Fruit fly (Drosophila melanogaster) whole organism, embryonic: ENCODE results near the gene Zw.
A peak's percentile ranks its signal among the peaks of the same experiment; 100 is the strongest.

Experiments
- CG10147 ChIP-seq: fragments of 200-800 bp; sonication (Bioruptor generic); optimal IDR thresholded peaks from 2 replicates; lab custom pipeline; 2019; ENCODE audit warnings: missing biosample characterization, mild to moderate bottlenecking, missing genetic modification characterization, moderate library complexity
- CG10267 ChIP-seq: fragments of 200-800 bp; sonication (Bioruptor generic); optimal IDR thresholded peaks from 2 replicates; lab custom pipeline; 2018; ENCODE audit warnings: missing biosample characterization, mild to moderate bottlenecking, missing genetic modification characterization, moderate library complexity
- CG10431 ChIP-seq: fragments of 200-800 bp; sonication (Bioruptor generic); optimal IDR thresholded peaks from 3 replicates; lab custom pipeline; 2018; ENCODE audit warnings: missing biosample characterization, mild to moderate bottlenecking, missing genetic modification characterization
- CG11696 ChIP-seq: fragments of 200-800 bp; sonication (Bioruptor generic); IDR thresholded peaks from 2 replicates; pipeline ENCODE4 v1.3.6; 2022; ENCODE audit warnings: missing biosample characterization, missing genetic modification characterization
- CG11723 ChIP-seq: fragments of 200-800 bp; sonication (Bioruptor generic); optimal IDR thresholded peaks from 2 replicates; lab custom pipeline; 2017; ENCODE audit warnings: missing biosample characterization, mild to moderate bottlenecking, missing genetic modification characterization
- CG12104 ChIP-seq: fragments of 200-800 bp; sonication (Bioruptor generic); optimal IDR thresholded peaks from 3 replicates; lab custom pipeline; 2016; ENCODE audit warnings: missing biosample characterization, missing genetic modification characterization
- CG14667 ChIP-seq: fragments of 200-800 bp; sonication (Bioruptor generic); IDR thresholded peaks from 2 replicates; pipeline ENCODE4 v1.3.6; 2022; ENCODE audit warnings: missing biosample characterization, missing genetic modification characterization
- CG16779 ChIP-seq: fragments of 200-800 bp; sonication (Bioruptor generic); IDR thresholded peaks from 2 replicates; pipeline ENCODE4 v1.3.6; 2022; ENCODE audit warnings: missing biosample characterization, missing genetic modification characterization
- CG17359 ChIP-seq: fragments of 200-800 bp; sonication (Bioruptor generic); optimal IDR thresholded peaks from 3 replicates; lab custom pipeline; 2018; ENCODE audit warnings: missing biosample characterization, mild to moderate bottlenecking, missing genetic modification characterization, moderate library complexity
- CG1792 ChIP-seq: fragments of 200-800 bp; sonication (Bioruptor generic); optimal IDR thresholded peaks from 2 replicates; lab custom pipeline; 2016; ENCODE audit warnings: missing biosample characterization, missing genetic modification characterization
- CG2120 ChIP-seq: fragments of 200-800 bp; sonication (Bioruptor generic); optimal IDR thresholded peaks from 3 replicates; lab custom pipeline; 2016; ENCODE audit warnings: missing biosample characterization, missing genetic modification characterization
- CG2202 ChIP-seq: fragments of 200-800 bp; sonication (Bioruptor generic); optimal IDR thresholded peaks from 2 replicates; lab custom pipeline; 2018; ENCODE audit warnings: missing biosample characterization, mild to moderate bottlenecking, missing genetic modification characterization
- CG32772 ChIP-seq: fragments of 200-800 bp; sonication (Bioruptor generic); IDR thresholded peaks from 2 replicates; pipeline ENCODE4 v1.3.6; 2022; ENCODE audit warnings: missing biosample characterization, missing genetic modification characterization
- CG6272 ChIP-seq: fragments of 200-800 bp; sonication (Bioruptor generic); IDR thresholded peaks from 2 replicates; pipeline ENCODE4 v1.3.6; 2022; ENCODE audit warnings: missing biosample characterization, missing genetic modification characterization
- CG6683 ChIP-seq: fragments of 200-800 bp; sonication (Bioruptor generic); optimal IDR thresholded peaks from 2 replicates; lab custom pipeline; 2017; ENCODE audit warnings: missing biosample characterization, mild to moderate bottlenecking, missing genetic modification characterization, missing genetic modification reagents
- CG6689 ChIP-seq: fragments of 200-800 bp; sonication (Bioruptor generic); IDR thresholded peaks from 2 replicates; pipeline ENCODE4 v1.3.6; 2022; ENCODE audit warnings: missing biosample characterization, missing genetic modification characterization
- CG6813 ChIP-seq: fragments of 200-800 bp; sonication (Bioruptor generic); optimal IDR thresholded peaks from 2 replicates; lab custom pipeline; 2017; ENCODE audit warnings: missing biosample characterization, missing genetic modification characterization, mild to moderate bottlenecking, moderate library complexity, missing genetic modification reagents
- CG8359 ChIP-seq: fragments of 200-800 bp; sonication (Bioruptor generic); optimal IDR thresholded peaks from 2 replicates; lab custom pipeline; 2017; ENCODE audit warnings: missing biosample characterization, mild to moderate bottlenecking, missing genetic modification characterization, borderline replicate concordance
- CG9932 ChIP-seq: fragments of 200-800 bp; sonication (Bioruptor generic); IDR thresholded peaks from 2 replicates; pipeline ENCODE4 v1.3.6; 2022; ENCODE audit warnings: missing biosample characterization, missing genetic modification characterization
- Deaf1 ChIP-seq: fragments of 200-800 bp; optimal IDR thresholded peaks from 3 replicates; lab custom pipeline; 2019; ENCODE audit warnings: missing biosample characterization, mild to moderate bottlenecking, missing genetic modification characterization, moderate library complexity
- H2.0 ChIP-seq: fragments of 200-800 bp; sonication (Bioruptor generic); IDR thresholded peaks from 2 replicates; pipeline ENCODE4 v1.3.6; 2022; ENCODE audit warnings: missing biosample characterization, missing genetic modification characterization
- HHEX ChIP-seq: fragments of 200-800 bp; sonication (Bioruptor generic); optimal IDR thresholded peaks from 3 replicates; lab custom pipeline; 2017; ENCODE audit warnings: missing biosample characterization, mild to moderate bottlenecking, missing genetic modification characterization, missing genetic modification reagents
- Hand ChIP-seq: fragments of 200-800 bp; sonication (Bioruptor generic); optimal IDR thresholded peaks from 2 replicates; lab custom pipeline; 2017; ENCODE audit warnings: mild to moderate bottlenecking, missing biosample characterization, missing genetic modification reagents, missing genetic modification characterization
- HmgD ChIP-seq: fragments of 200-800 bp; sonication (Bioruptor generic); optimal IDR thresholded peaks from 3 replicates; lab custom pipeline; 2016; ENCODE audit warnings: missing biosample characterization, missing genetic modification characterization
- Hsf ChIP-seq: fragments of 200-800 bp; sonication (Bioruptor generic); optimal IDR thresholded peaks from 3 replicates; lab custom pipeline; 2016; ENCODE audit warnings: missing biosample characterization, missing genetic modification characterization
- Lim3 ChIP-seq: fragments of 200-800 bp; sonication (Bioruptor generic); IDR thresholded peaks from 2 replicates; pipeline ENCODE4 v1.3.6; 2022; ENCODE audit warnings: missing biosample characterization, missing genetic modification characterization
- MTF-1 ChIP-seq: fragments of 200-800 bp; sonication (Bioruptor generic); optimal IDR thresholded peaks from 2 replicates; lab custom pipeline; 2018; ENCODE audit warnings: missing biosample characterization, mild to moderate bottlenecking, missing genetic modification characterization, borderline replicate concordance
- Max ChIP-seq: fragments of 200-800 bp; sonication (Bioruptor generic); optimal IDR thresholded peaks from 2 replicates; lab custom pipeline; 2016; ENCODE audit warnings: missing biosample characterization, mild to moderate bottlenecking, missing genetic modification characterization
- Med ChIP-seq: fragments of 200-800 bp; sonication (Bioruptor generic); peaks from one replicate; lab custom pipeline; 2016; ENCODE audit warnings: missing biosample characterization, missing genetic modification characterization, mild to moderate bottlenecking, inconsistent platforms, moderate library complexity
- Meics ChIP-seq: fragments of 200-800 bp; sonication (Bioruptor generic); optimal IDR thresholded peaks from 2 replicates; lab custom pipeline; 2017; ENCODE audit warnings: missing biosample characterization, mild to moderate bottlenecking, missing genetic modification characterization
- NC2β ChIP-seq: fragments of 200-800 bp; sonication (Bioruptor generic); optimal IDR thresholded peaks from 2 replicates; lab custom pipeline; 2016; ENCODE audit warnings: missing biosample characterization, missing genetic modification characterization
- Xbp1 ChIP-seq: fragments of 200-800 bp; sonication (Bioruptor generic); optimal IDR thresholded peaks from 3 replicates; lab custom pipeline; 2016; ENCODE audit warnings: missing biosample characterization, mild to moderate bottlenecking, missing genetic modification characterization
- bbx ChIP-seq: fragments of 200-800 bp; sonication (Bioruptor generic); IDR thresholded peaks from 2 replicates; pipeline ENCODE4 v1.3.6; 2022; ENCODE audit warnings: missing biosample characterization, missing genetic modification characterization; ENCODE audit not compliant: partially characterized antibody
- cg ChIP-seq: fragments of 200-800 bp; sonication (Bioruptor generic); optimal IDR thresholded peaks from 3 replicates; lab custom pipeline; 2019; ENCODE audit warnings: missing biosample characterization, mild to moderate bottlenecking, missing genetic modification characterization, moderate library complexity
- crc ChIP-seq: fragments of 200-800 bp; sonication (Bioruptor generic); optimal IDR thresholded peaks from 2 replicates; lab custom pipeline; 2016; ENCODE audit warnings: missing biosample characterization, missing genetic modification characterization
- disco-r ChIP-seq: fragments of 200-800 bp; sonication (Bioruptor generic); optimal IDR thresholded peaks from 2 replicates; lab custom pipeline; 2016; ENCODE audit warnings: missing biosample characterization, missing genetic modification characterization
- emc ChIP-seq: fragments of 200-800 bp; sonication (Bioruptor generic); optimal IDR thresholded peaks from 2 replicates; lab custom pipeline; 2016; ENCODE audit warnings: missing biosample characterization, missing genetic modification characterization
- fd96Cb ChIP-seq: fragments of 200-800 bp; sonication (Bioruptor generic); optimal IDR thresholded peaks from 2 replicates; lab custom pipeline; 2018; ENCODE audit warnings: missing biosample characterization, mild to moderate bottlenecking, missing genetic modification characterization, moderate library complexity
- ftz-f1 ChIP-seq: fragments of 200-800 bp; sonication (Bioruptor generic); optimal IDR thresholded peaks from 2 replicates; lab custom pipeline; 2016; ENCODE audit warnings: missing biosample characterization, missing genetic modification characterization
- gfzf ChIP-seq: fragments of 200-800 bp; sonication (Bioruptor generic); optimal IDR thresholded peaks from 2 replicates; lab custom pipeline; 2016; ENCODE audit warnings: missing biosample characterization, mild to moderate bottlenecking, missing genetic modification characterization, moderate library complexity
- inv ChIP-seq: fragments of 200-800 bp; sonication (Bioruptor generic); IDR thresholded peaks from 2 replicates; pipeline ENCODE4 v1.3.6; 2022; ENCODE audit warnings: missing biosample characterization, missing genetic modification characterization; ENCODE audit not compliant: partially characterized antibody
- maf-S ChIP-seq: fragments of 200-800 bp; sonication (Bioruptor generic); optimal IDR thresholded peaks from 2 replicates; lab custom pipeline; 2016; ENCODE audit warnings: missing biosample characterization, missing genetic modification characterization
- nerfin-1 ChIP-seq: fragments of 200-800 bp; sonication (Bioruptor generic); optimal IDR thresholded peaks from 3 replicates; lab custom pipeline; 2019; ENCODE audit warnings: missing biosample characterization, mild to moderate bottlenecking, missing genetic modification characterization, moderate library complexity
- nom ChIP-seq: fragments of 200-800 bp; sonication (Bioruptor generic); optimal IDR thresholded peaks from 2 replicates; lab custom pipeline; 2017; ENCODE audit warnings: missing biosample characterization, missing genetic modification characterization, mild to moderate bottlenecking, moderate library complexity, missing genetic modification reagents
- odd ChIP-seq: fragments of 200-800 bp; sonication (Bioruptor generic); optimal IDR thresholded peaks from 2 replicates; lab custom pipeline; 2017; ENCODE audit warnings: missing biosample characterization, mild to moderate bottlenecking, missing genetic modification characterization
- pan ChIP-seq, 4 experiments: fragments of >200 bp in 3 of 4; fragments of 200-800 bp in 1 of 4; sonication (Bioruptor generic) in 1 of 4; optimal IDR thresholded peaks in 3 of 4; IDR thresholded peaks in 1 of 4; 2 replicates each; pipeline versions ENCODE4 v1.3.6 to Lab custom; 2017 to 2022; ENCODE audit warnings: missing biosample characterization in 2 of 4, missing genetic modification characterization in 2 of 4, mixed read lengths in 1 of 4
- psq ChIP-seq: fragments of 200-800 bp; sonication (Bioruptor generic); optimal IDR thresholded peaks from 2 replicates; lab custom pipeline; 2017; ENCODE audit warnings: missing biosample characterization, missing genetic modification characterization
- rib ChIP-seq: fragments of 200-800 bp; sonication (Bioruptor generic); IDR thresholded peaks from 2 replicates; pipeline ENCODE4 v1.3.6; 2022; ENCODE audit warnings: missing biosample characterization, missing genetic modification characterization
- salm ChIP-seq: fragments of 200-800 bp; sonication (Bioruptor generic); optimal IDR thresholded peaks from 2 replicates; lab custom pipeline; 2018; ENCODE audit warnings: missing biosample characterization, mild to moderate bottlenecking, missing genetic modification characterization
- sens ChIP-seq: fragments of 200-800 bp; sonication (Bioruptor generic); peaks from one replicate; lab custom pipeline; 2016; ENCODE audit warnings: missing biosample characterization, missing genetic modification characterization
- toy ChIP-seq: fragments of 200-800 bp; sonication (Bioruptor generic); IDR thresholded peaks from 2 replicates; pipeline ENCODE4 v1.3.6; 2022; ENCODE audit warnings: missing biosample characterization, missing genetic modification characterization

Zw gene

DNA sequence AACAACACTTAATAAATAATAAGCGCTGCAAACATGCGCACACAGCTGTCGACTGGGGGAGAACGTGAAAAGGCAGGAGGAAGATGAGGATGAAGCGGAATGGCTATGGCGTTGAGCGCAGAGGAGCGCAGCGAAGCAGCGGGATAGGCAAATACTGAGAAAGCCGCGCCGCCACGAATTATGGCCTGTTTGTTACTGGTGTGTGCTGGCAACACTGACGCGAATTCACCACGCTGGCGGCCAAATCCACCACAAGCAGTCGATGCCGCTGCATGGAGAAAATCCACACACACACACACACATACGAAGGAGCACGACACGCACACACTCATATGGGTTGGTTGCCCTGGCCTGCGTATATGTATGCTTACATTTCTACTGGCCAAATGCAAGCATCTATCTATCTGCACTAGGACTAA, 30.0 kb upstream of the Zw start (continued):
- TF ChIP-seq odd (GFP tag; lab: Kevin White, UChicago) = no peak
- no peak for TF ChIP-seq inv (GFP tag; lab: Robert Waterston, UW)
- TF ChIP-seq ftz-f1 (GFP tag; lab: Kevin White, UChicago) = no peak
- TF ChIP-seq gfzf (GFP tag; lab: Kevin White, UChicago) = peak; percentile 29
- TF ChIP-seq H2.0 (GFP tag; lab: Robert Waterston, UW) = no peak
- no peak for TF ChIP-seq CG11696
- TF ChIP-seq HmgD (GFP tag; lab: Kevin White, UChicago) = peak; percentile 10
- TF ChIP-seq CG1792 (GFP tag; lab: Kevin White, UChicago) = no peak
- no peak for TF ChIP-seq disco-r (GFP tag; lab: Kevin White, UChicago)
- TF ChIP-seq psq = peak; percentile 69
- no peak for TF ChIP-seq CG6272 (GFP tag; lab: Robert Waterston, UW)
- no peak for TF ChIP-seq CG14667 (GFP tag; lab: Robert Waterston, UW)
- TF ChIP-seq CG12104 (GFP tag; lab: Kevin White, UChicago) = no peak
- no peak for TF ChIP-seq MTF-1
- TF ChIP-seq CG2202 (tag; lab: Kevin White, UChicago) = no peak
- peak; percentile 18 for TF ChIP-seq Deaf1 (tag; lab: Kevin White, UChicago)
- TF ChIP-seq CG8359 (GFP tag; lab: Kevin White, UChicago) = no peak
- no peak for TF ChIP-seq rib
- TF ChIP-seq CG6683 = no peak
- no peak for TF ChIP-seq salm (tag; lab: Kevin White, UChicago)
- TF ChIP-seq CG6689 (GFP tag; lab: Robert Waterston, UW) = no peak
- peak; percentile 76 for TF ChIP-seq sens (GFP tag; lab: Kevin White, UChicago)
- TF ChIP-seq HHEX (GFP tag; lab: Kevin White, UChicago) = no peak
- peak; percentile 65 for TF ChIP-seq nom (GFP tag; lab: Kevin White, UChicago)
- TF ChIP-seq NC2β (GFP tag; lab: Kevin White, UChicago) = no peak
- no peak for TF ChIP-seq pan (optimal IDR thresholded peaks at IDR 0.05; lab: Kevin White, UChicago)
- TF ChIP-seq pan (GFP tag; optimal IDR thresholded peaks at IDR 0.05 in 1 of 2, IDR thresholded peaks at IDR 0.05 in 1 of 2) = no peak
- no peak for TF ChIP-seq CG6813 (GFP tag; lab: Kevin White, UChicago)
- no peak for TF ChIP-seq CG10147 (GFP tag; lab: Kevin White, UChicago)
- no peak for TF ChIP-seq Xbp1
- no peak for TF ChIP-seq emc (GFP tag; lab: Kevin White, UChicago)
- no peak for TF ChIP-seq Lim3 (GFP tag; lab: Robert Waterston, UW)
- peak; percentile 14; the same call in 1 of the 2 replicates for TF ChIP-seq CG9932 (GFP tag; lab: Robert Waterston, UW)
- no peak for TF ChIP-seq fd96Cb (tag; lab: Kevin White, UChicago)
- peak; percentile 94 for TF ChIP-seq cg (GFP tag; lab: Kevin White, UChicago)
- 0 out of 2 replicates have a peak, but pooled peaks have one; percentile 24 for TF ChIP-seq bbx (GFP tag; lab: Robert Waterston, UW)
- peak; percentile 30 for TF ChIP-seq CG2120 (GFP tag; lab: Kevin White, UChicago)
- TF ChIP-seq CG32772 = no peak
- TF ChIP-seq Max (GFP tag; lab: Kevin White, UChicago) = no peak
- peak; percentile 73 for TF ChIP-seq nerfin-1 (tag; lab: Kevin White, UChicago)
- TF ChIP-seq Med (GFP tag; lab: Kevin White, UChicago) = peak; percentile 34
- TF ChIP-seq CG11723 (GFP tag; lab: Kevin White, UChicago) = peak; percentile 22
- no peak for TF ChIP-seq crc (GFP tag; lab: Kevin White, UChicago)
- peak; percentile 12 for TF ChIP-seq Hand (GFP tag; lab: Kevin White, UChicago)
- TF ChIP-seq CG16779 = no peak
- no peak for TF ChIP-seq toy (GFP tag; lab: Robert Waterston, UW)
- no peak for TF ChIP-seq CG10431 (GFP tag; lab: Kevin White, UChicago)
- no peak for TF ChIP-seq CG17359 (tag; lab: Kevin White, UChicago)
- peak; percentile 1 for TF ChIP-seq maf-S (GFP tag; lab: Kevin White, UChicago)
- TF ChIP-seq Meics = peak; percentile 11
- no peak for TF ChIP-seq Hsf (GFP tag; lab: Kevin White, UChicago)
- TF ChIP-seq CG10267 (tag; lab: Kevin White, UChicago) = no peak
